Fruit fly (Drosophila melanogaster): ENCODE data around the gene Mpp6.

Mpp6 gene

DNA sequence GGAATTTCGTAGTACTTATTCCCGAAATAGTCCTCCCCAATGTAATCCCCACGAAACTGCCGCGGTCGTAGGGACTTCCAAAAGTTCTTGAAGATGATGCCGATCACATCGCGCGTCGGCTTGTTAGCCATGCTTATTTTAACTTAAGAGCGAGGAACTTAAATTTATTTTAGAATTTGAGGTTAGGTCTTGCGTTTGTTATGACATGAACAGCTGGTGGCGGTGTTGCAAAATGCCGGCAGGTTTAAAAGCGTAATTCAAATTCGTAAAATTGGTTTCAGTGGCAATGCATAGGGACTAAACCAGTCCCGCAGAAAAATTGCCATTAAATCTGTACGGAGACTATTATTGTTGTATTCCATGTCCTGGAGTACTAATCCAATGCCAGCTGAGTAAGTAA lies 10.3 kb downstream of the Mpp6 start (continued):
- TF ChIP-seq CG9932 (GFP tag; IDR thresholded peaks at IDR 0.05) (0 out of 2 replicates have a peak, but pooled peaks have one; percentile 8), CG17385 (GFP tag; optimal IDR thresholded peaks at IDR 0.05) (peak; percentile 1), CG2678 (tag; optimal IDR thresholded peaks at IDR 0.05) (no peak), da (GFP tag; optimal IDR thresholded peaks at IDR 0.05) (no peak), lilli (GFP tag; optimal IDR thresholded peaks at IDR 0.05) (peak; percentile 13), ash1 (GFP tag; optimal IDR thresholded peaks at IDR 0.05) (no peak), CG31441 (GFP tag; IDR thresholded peaks at IDR 0.05) (no peak), Abd-B (GFP tag; optimal IDR thresholded peaks at IDR 0.05) (no peak), bigmax (GFP tag; optimal IDR thresholded peaks at IDR 0.05) (peak; percentile 100), CG12659 (GFP tag; optimal IDR thresholded peaks at IDR 0.05) (peak; percentile 21), sens (GFP tag) (peak; percentile 11), zfh1 (GFP tag; IDR thresholded peaks at IDR 0.05) (no peak), phol (tag; optimal IDR thresholded peaks at IDR 0.05) (peak; percentile 10), klu (GFP tag; IDR thresholded peaks at IDR 0.05) (no peak), CG13624 (GFP tag; optimal IDR thresholded peaks at IDR 0.05) (peak; percentile 14), CG14710 (tag; optimal IDR thresholded peaks at IDR 0.05) (peak; percentile 8), gro (GFP tag; optimal IDR thresholded peaks at IDR 0.05) (peak; percentile 41), CG1647 (GFP tag; optimal IDR thresholded peaks at IDR 0.05) (no peak), CG34422 (GFP tag; IDR thresholded peaks at IDR 0.05) (peak; percentile 36; the same call in 1 of the 3 replicates), HLH54F (GFP tag; optimal IDR thresholded peaks at IDR 0.05) (peak; percentile 10), CG17612 (GFP tag; IDR thresholded peaks at IDR 0.05) (no peak), nerfin-1 (tag; optimal IDR thresholded peaks at IDR 0.05) (no peak), sima (GFP tag; optimal IDR thresholded peaks at IDR 0.05) (no peak), CG10543 (GFP tag; optimal IDR thresholded peaks at IDR 0.05) (peak; percentile 23), CG8924 (tag; optimal IDR thresholded peaks at IDR 0.05) (no peak), dmrt11E (tag; optimal IDR thresholded peaks at IDR 0.05) (no peak), CG1233 (GFP tag; optimal IDR thresholded peaks at IDR 0.05) (no peak), CoRest (tag; optimal IDR thresholded peaks at IDR 0.05) (peak; percentile 22), CG14860 (GFP tag; IDR thresholded peaks at IDR 0.05; ENCODE audit: partially characterized antibody) (no peak), CHES-1-like (GFP tag; optimal IDR thresholded peaks at IDR 0.05) (peak; percentile 25), CG15073 (GFP tag; optimal IDR thresholded peaks at IDR 0.05) (no peak), chif (GFP tag; optimal IDR thresholded peaks at IDR 0.05) (no peak), Ets97D (GFP tag; optimal IDR thresholded peaks at IDR 0.05) (peak; percentile 10), hth (optimal IDR thresholded peaks at IDR 0.05) (no peak), CG1024 (GFP tag; IDR thresholded peaks at IDR 0.05) (no peak), salm (tag; optimal IDR thresholded peaks at IDR 0.05) (no peak), Neu2 (GFP tag; optimal IDR thresholded peaks at IDR 0.05; ENCODE audit: borderline replicate concordance) (no peak), dm (GFP tag; optimal IDR thresholded peaks at IDR 0.05) (peak; percentile 59), schlank (tag; optimal IDR thresholded peaks at IDR 0.05) (no peak), CG17802 (tag; optimal IDR thresholded peaks at IDR 0.05) (no peak), Pdp1 (GFP tag; optimal IDR thresholded peaks at IDR 0.05) (peak in 1 of 2 experiments; percentile 99), scrt (GFP tag; optimal IDR thresholded peaks at IDR 0.05) (no peak), Med (GFP tag) (peak; percentile 84), CG31388 (GFP tag; optimal IDR thresholded peaks at IDR 0.05) (no peak), CG17328 (GFP tag; IDR thresholded peaks at IDR 0.05) (0 out of 2 replicates have a peak, but pooled peaks have one; percentile 5), CG8478 (optimal IDR thresholded peaks at IDR 0.05) (no peak), CG2116 (GFP tag; optimal IDR thresholded peaks at IDR 0.05) (peak; percentile 29), MBD-R2 (GFP tag; IDR thresholded peaks at IDR 0.05) (peak; percentile 80), CG4617 (GFP tag; optimal IDR thresholded peaks at IDR 0.05; ENCODE audit: borderline replicate concordance) (peak; percentile 27), dan (GFP tag; IDR thresholded peaks at IDR 0.05) (no peak), CG4282 (GFP tag; optimal IDR thresholded peaks at IDR 0.05) (no peak), CG9727 (GFP tag; optimal IDR thresholded peaks at IDR 0.05) (no peak)
